Worm (Caenorhabditis elegans) whole organism, L2 larva: Measurements from ENCODE around the gene M28.9.

Source experiments
- F13H6.1 ChIP-seq: sonication (generic microtip); optimal IDR thresholded peaks from 2 replicates; lab custom pipeline; 2016; ENCODE audit warnings: missing genetic modification characterization, missing compliant biosample characterization
- ama-1 ChIP-seq: fragments of 150-350 bp; optimal IDR thresholded peaks from 2 replicates; lab custom pipeline; 2018; ENCODE audit warnings: inconsistent platforms
- elt-1 ChIP-seq: fragments of 150-350 bp; optimal IDR thresholded peaks from 2 replicates; lab custom pipeline; 2014; ENCODE audit warnings: missing biosample characterization, missing genetic modification characterization
- lsy-2 ChIP-seq, 2 experiments: fragments of 150-350 bp in 1 of 2; sonication (generic microtip) in 1 of 2; optimal IDR thresholded peaks; 2 replicates each; lab custom pipeline; 2014 to 2017; ENCODE audit warnings: missing biosample characterization in 2 of 2, missing genetic modification characterization in 2 of 2
- nhr-12 ChIP-seq: fragments of 150-350 bp; optimal IDR thresholded peaks from 2 replicates; lab custom pipeline; 2014; ENCODE audit warnings: missing biosample characterization, missing genetic modification characterization
- sem-4 ChIP-seq: fragments of 150-350 bp; optimal IDR thresholded peaks from 2 replicates; lab custom pipeline; 2014; ENCODE audit warnings: missing biosample characterization, missing genetic modification reagents, missing genetic modification characterization
- unc-39 ChIP-seq: fragments of 150-350 bp; optimal IDR thresholded peaks from 2 replicates; lab custom pipeline; 2014; ENCODE audit warnings: missing biosample characterization, missing genetic modification characterization

DNA sequence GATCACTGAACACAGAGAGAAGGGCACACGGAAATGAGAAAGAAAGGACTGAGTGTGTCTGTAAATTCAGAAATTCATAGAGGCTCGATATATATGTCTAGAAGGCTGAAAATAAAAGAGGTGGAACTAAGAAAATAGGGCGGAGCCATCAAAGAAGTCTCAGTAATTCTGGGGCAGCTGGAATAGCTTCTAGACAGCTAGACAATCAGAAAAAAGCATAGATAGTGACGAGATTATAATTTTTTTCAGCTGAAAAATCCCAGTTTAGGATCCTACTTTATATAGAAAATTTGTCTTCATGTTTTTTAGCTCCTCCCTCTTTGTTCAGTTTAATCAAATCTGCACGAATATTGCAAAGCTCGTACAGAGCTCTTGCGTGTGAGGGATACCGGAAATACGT is 25.8 kb downstream of the M28.9 start, which contains the start of gene D2089.3:
- TF ChIP-seq elt-1 (no peak), unc-39 (no peak), sem-4 (no peak), lsy-2 (tag; optimal IDR thresholded peaks at IDR 0.05; lab: Kevin White, UChicago) (no peak), F13H6.1 (tag; lab: Kevin White, UChicago) (no peak), ama-1 (lab: Kevin White, UChicago) (no peak), nhr-12 (tag; lab: Kevin White, UChicago) (no peak)
